Fruit fly (Drosophila melanogaster) whole organism, prepupa: ENCODE data around the gene tna.

Experiments
- Blimp-1 ChIP-seq: fragments of 200-800 bp; sonication (Bioruptor generic); optimal IDR thresholded peaks from 3 replicates; lab custom pipeline; 2017; ENCODE audit warnings: missing biosample characterization, missing genetic modification characterization, mild to moderate bottlenecking, moderate library complexity, missing genetic modification reagents
- CG10631 ChIP-seq: fragments of 200-800 bp; sonication (Bioruptor generic); optimal IDR thresholded peaks from 2 replicates; lab custom pipeline; 2016; ENCODE audit warnings: missing biosample characterization, missing genetic modification characterization
- CG11762 ChIP-seq: fragments of 200-800 bp; sonication (Bioruptor generic); optimal IDR thresholded peaks from 3 replicates; lab custom pipeline; 2016; ENCODE audit warnings: missing biosample characterization, missing genetic modification characterization; ENCODE audit not compliant: insufficient read depth
- CG11902 ChIP-seq: fragments of 200-800 bp; sonication (Bioruptor generic); optimal IDR thresholded peaks from 3 replicates; lab custom pipeline; 2016; ENCODE audit warnings: missing biosample characterization, missing genetic modification characterization
- CG15336 ChIP-seq: fragments of 200-800 bp; sonication (Bioruptor generic); IDR thresholded peaks from 2 replicates; pipeline ENCODE4 v1.3.6; 2022; ENCODE audit warnings: missing biosample characterization, missing genetic modification characterization
- CG1621 ChIP-seq: fragments of 200-800 bp; sonication (Bioruptor generic); optimal IDR thresholded peaks from 3 replicates; lab custom pipeline; 2018; ENCODE audit warnings: missing biosample characterization, mild to moderate bottlenecking, missing genetic modification characterization
- CG16779 ChIP-seq: fragments of 200-800 bp; sonication (Bioruptor generic); optimal IDR thresholded peaks from 3 replicates; lab custom pipeline; 2017; ENCODE audit warnings: missing biosample characterization, mild to moderate bottlenecking, missing genetic modification characterization
- CG3032 ChIP-seq: fragments of 200-800 bp; optimal IDR thresholded peaks from 2 replicates; lab custom pipeline; 2019; ENCODE audit warnings: missing biosample characterization, mild to moderate bottlenecking, missing genetic modification characterization, moderate library complexity
- CG31627 ChIP-seq: fragments of 200-800 bp; sonication (Bioruptor generic); optimal IDR thresholded peaks from 3 replicates; lab custom pipeline; 2016; ENCODE audit warnings: missing biosample characterization, missing genetic modification characterization
- CG34406 ChIP-seq: fragments of 200-800 bp; sonication (Bioruptor generic); optimal IDR thresholded peaks from 3 replicates; lab custom pipeline; 2016; ENCODE audit warnings: missing biosample characterization, missing genetic modification characterization
- CG3919 ChIP-seq: fragments of 200-800 bp; sonication (Bioruptor generic); optimal IDR thresholded peaks from 3 replicates; lab custom pipeline; 2016; ENCODE audit warnings: missing biosample characterization, missing genetic modification characterization
- CG6276 ChIP-seq: fragments of 200-800 bp; sonication (Bioruptor generic); optimal IDR thresholded peaks from 2 replicates; lab custom pipeline; 2017; ENCODE audit warnings: missing biosample characterization, mild to moderate bottlenecking, missing genetic modification characterization
- CG6792 ChIP-seq: fragments of 200-800 bp; sonication (Bioruptor generic); optimal IDR thresholded peaks from 3 replicates; lab custom pipeline; 2016; ENCODE audit warnings: missing biosample characterization, missing genetic modification characterization
- CG6808 ChIP-seq: fragments of 200-800 bp; sonication (Bioruptor generic); optimal IDR thresholded peaks from 3 replicates; lab custom pipeline; 2017; ENCODE audit warnings: missing biosample characterization, missing genetic modification characterization, mild to moderate bottlenecking, moderate library complexity, missing genetic modification reagents
- CG6854 ChIP-seq: fragments of 200-800 bp; sonication (Bioruptor generic); optimal IDR thresholded peaks from 2 replicates; lab custom pipeline; 2017; ENCODE audit warnings: missing biosample characterization, mild to moderate bottlenecking, missing genetic modification characterization
- CG7368 ChIP-seq: fragments of 200-800 bp; sonication (Bioruptor generic); optimal IDR thresholded peaks from 3 replicates; lab custom pipeline; 2016; ENCODE audit warnings: missing biosample characterization, missing genetic modification characterization
- CG8119 ChIP-seq: fragments of 200-800 bp; sonication (Bioruptor generic); IDR thresholded peaks from 3 replicates; pipeline ENCODE4 v1.3.6; 2022; ENCODE audit warnings: missing biosample characterization, missing genetic modification characterization
- CG8632 ChIP-seq: fragments of 200-800 bp; sonication (Bioruptor generic); optimal IDR thresholded peaks from 3 replicates; lab custom pipeline; 2016; ENCODE audit warnings: missing biosample characterization, missing genetic modification characterization
- Eip75B ChIP-seq: fragments of 200-800 bp; sonication (Bioruptor generic); optimal IDR thresholded peaks from 3 replicates; lab custom pipeline; 2016; ENCODE audit warnings: missing biosample characterization, missing genetic modification characterization
- Eip78C ChIP-seq: fragments of 200-800 bp; sonication (Bioruptor generic); peaks from one replicate; lab custom pipeline; 2016; ENCODE audit warnings: missing biosample characterization, missing genetic modification characterization
- Eip93F ChIP-seq: fragments of 200-800 bp; sonication (Bioruptor generic); optimal IDR thresholded peaks from 2 replicates; lab custom pipeline; 2016; ENCODE audit warnings: missing biosample characterization, mild to moderate bottlenecking, missing genetic modification characterization
- Ets21C ChIP-seq: fragments of 200-800 bp; sonication (Bioruptor generic); optimal IDR thresholded peaks from 3 replicates; lab custom pipeline; 2016; ENCODE audit warnings: missing biosample characterization, missing genetic modification characterization
- Gug ChIP-seq: fragments of 200-800 bp; sonication (Bioruptor generic); IDR thresholded peaks from 2 replicates; pipeline ENCODE4 v1.3.6; 2022; ENCODE audit warnings: missing biosample characterization, missing genetic modification characterization
- Hr38 ChIP-seq: sonication (Bioruptor generic); optimal IDR thresholded peaks from 2 replicates; lab custom pipeline; 2016; ENCODE audit warnings: missing biosample characterization, missing genetic modification characterization
- Hr39 ChIP-seq: fragments of 200-800 bp; sonication (Bioruptor generic); optimal IDR thresholded peaks from 2 replicates; lab custom pipeline; 2016; ENCODE audit warnings: missing biosample characterization, missing genetic modification characterization
- Lpt ChIP-seq: fragments of 200-800 bp; sonication (Bioruptor generic); optimal IDR thresholded peaks from 3 replicates; lab custom pipeline; 2016; ENCODE audit warnings: missing biosample characterization, missing genetic modification characterization
- OdsH ChIP-seq: fragments of 200-800 bp; sonication (Bioruptor generic); optimal IDR thresholded peaks from 3 replicates; lab custom pipeline; 2016; ENCODE audit warnings: missing biosample characterization, missing genetic modification characterization
- Smox ChIP-seq: fragments of 200-800 bp; sonication (Bioruptor generic); optimal IDR thresholded peaks from 3 replicates; lab custom pipeline; 2016; ENCODE audit warnings: missing biosample characterization, missing genetic modification characterization
- Sox102F ChIP-seq: fragments of 200-800 bp; sonication (Bioruptor generic); optimal IDR thresholded peaks from 2 replicates; lab custom pipeline; 2016; ENCODE audit warnings: missing biosample characterization, mild to moderate bottlenecking, missing genetic modification characterization
- Sox14 ChIP-seq: fragments of 200-800 bp; sonication (Bioruptor generic); optimal IDR thresholded peaks from 3 replicates; lab custom pipeline; 2016; ENCODE audit warnings: missing biosample characterization, missing genetic modification characterization
- Sox15 ChIP-seq: fragments of 200-800 bp; sonication (Bioruptor generic); optimal IDR thresholded peaks from 3 replicates; lab custom pipeline; 2016; ENCODE audit warnings: missing biosample characterization, missing genetic modification characterization
- acj6 ChIP-seq: fragments of 200-800 bp; sonication (Bioruptor generic); optimal IDR thresholded peaks from 3 replicates; lab custom pipeline; 2016; ENCODE audit warnings: missing biosample characterization, missing genetic modification characterization
- cyc ChIP-seq: fragments of 200-800 bp; sonication (Bioruptor generic); optimal IDR thresholded peaks from 3 replicates; lab custom pipeline; 2016; ENCODE audit warnings: missing biosample characterization, missing genetic modification characterization
- dac ChIP-seq: fragments of 200-800 bp; sonication (Bioruptor generic); optimal IDR thresholded peaks from 2 replicates; lab custom pipeline; 2017; ENCODE audit warnings: missing biosample characterization, mild to moderate bottlenecking, missing genetic modification characterization
- dsx ChIP-seq: fragments of 200-800 bp; optimal IDR thresholded peaks from 3 replicates; lab custom pipeline; 2019; ENCODE audit warnings: missing biosample characterization, mild to moderate bottlenecking, missing genetic modification characterization, moderate library complexity; ENCODE audit not compliant: poor library complexity, severe bottlenecking
- eg ChIP-seq: fragments of 200-800 bp; sonication (Bioruptor generic); IDR thresholded peaks from 3 replicates; pipeline ENCODE4 v1.3.6; 2022; ENCODE audit warnings: missing biosample characterization, missing genetic modification characterization
- esn ChIP-seq: fragments of 200-800 bp; sonication (Bioruptor generic); optimal IDR thresholded peaks from 2 replicates; lab custom pipeline; 2016; ENCODE audit warnings: missing biosample characterization, mild to moderate bottlenecking, missing genetic modification characterization, moderate library complexity
- fd59A ChIP-seq: fragments of 200-800 bp; sonication (Bioruptor generic); optimal IDR thresholded peaks from 2 replicates; lab custom pipeline; 2017; ENCODE audit warnings: missing biosample characterization, mild to moderate bottlenecking, missing genetic modification characterization, missing genetic modification reagents
- fd85E ChIP-seq: fragments of 200-800 bp; sonication (Bioruptor generic); optimal IDR thresholded peaks from 3 replicates; lab custom pipeline; 2016; ENCODE audit warnings: missing biosample characterization, missing genetic modification characterization
- fkh ChIP-seq: fragments of 200-800 bp; sonication (Bioruptor generic); optimal IDR thresholded peaks from 3 replicates; lab custom pipeline; 2017; ENCODE audit warnings: missing biosample characterization, mild to moderate bottlenecking, missing genetic modification characterization, moderate library complexity
- lz ChIP-seq: fragments of 200-800 bp; sonication (Bioruptor generic); optimal IDR thresholded peaks from 3 replicates; lab custom pipeline; 2016; ENCODE audit warnings: missing biosample characterization, missing genetic modification characterization
- net ChIP-seq: fragments of 200-800 bp; sonication (Bioruptor generic); optimal IDR thresholded peaks from 3 replicates; lab custom pipeline; 2016; ENCODE audit warnings: missing biosample characterization, missing genetic modification characterization
- pdm3 ChIP-seq: fragments of 200-800 bp; sonication (Bioruptor generic); optimal IDR thresholded peaks from 3 replicates; lab custom pipeline; 2016; ENCODE audit warnings: missing biosample characterization, missing genetic modification characterization
- spab ChIP-seq: fragments of 200-800 bp; sonication (Bioruptor generic); optimal IDR thresholded peaks from 2 replicates; lab custom pipeline; 2017; ENCODE audit warnings: missing biosample characterization, mild to moderate bottlenecking, missing genetic modification characterization, missing genetic modification reagents
- ss ChIP-seq, 2 experiments: fragments of 200-800 bp; sonication (Bioruptor generic); optimal IDR thresholded peaks; 2 replicates in 1 of 2; 3 replicates in 1 of 2; lab custom pipeline; 2017 to 2018; ENCODE audit warnings: mild to moderate bottlenecking in 2 of 2, missing biosample characterization in 2 of 2, missing genetic modification characterization in 2 of 2, moderate library complexity in 1 of 2
- svp ChIP-seq: fragments of 200-800 bp; sonication (Bioruptor generic); peaks from one replicate; lab custom pipeline; 2016; ENCODE audit warnings: missing biosample characterization, missing genetic modification characterization
- vri ChIP-seq: fragments of 200-800 bp; sonication (Bioruptor generic); optimal IDR thresholded peaks from 3 replicates; lab custom pipeline; 2016; ENCODE audit warnings: missing biosample characterization, mild to moderate bottlenecking, missing genetic modification characterization

tna gene

DNA sequence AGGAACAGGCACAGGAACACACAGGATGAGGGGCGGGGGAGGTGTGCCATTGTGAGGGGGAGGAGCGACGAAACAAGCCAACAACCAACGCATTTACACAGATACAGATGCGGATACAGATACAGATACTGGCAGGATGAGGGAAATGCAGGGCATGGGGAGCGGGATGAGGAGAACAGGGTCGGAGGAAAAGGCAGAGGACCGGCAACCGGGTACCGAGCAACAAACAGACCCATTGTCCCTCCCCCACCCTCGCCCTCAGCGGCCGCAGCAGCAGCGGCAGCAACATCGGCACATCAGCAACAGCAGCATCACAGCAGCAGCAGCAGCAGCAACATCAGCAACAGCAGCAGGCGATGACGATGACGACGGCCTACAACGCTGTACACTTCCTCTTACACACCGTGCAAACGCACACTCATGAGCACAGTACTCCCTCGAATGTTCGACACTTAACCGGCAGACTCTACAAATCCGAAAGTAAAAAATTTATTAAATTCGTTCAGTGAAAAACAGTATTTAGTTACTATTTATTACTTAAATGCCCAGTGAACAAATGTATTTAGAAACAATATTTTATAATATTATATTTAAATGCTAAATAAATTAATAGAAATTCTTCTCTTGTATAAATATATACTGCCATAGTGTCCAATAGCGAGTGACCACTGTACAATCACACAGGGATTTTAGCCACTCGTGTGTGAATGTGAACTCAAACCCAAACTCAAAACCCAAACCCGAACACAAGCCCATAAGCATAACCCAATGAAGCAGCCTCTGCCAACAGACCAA, 20.3 kb downstream of the tna start (continued):
- TF ChIP-seq CG15336 (GFP tag; lab: Robert Waterston, UW) (peak; percentile 95), spab (peak; percentile 92), Sox15 (peak; percentile 88), CG8632 (peak; percentile 92), vri (peak; percentile 56), ss (GFP tag; optimal IDR thresholded peaks at IDR 0.05; lab: Kevin White, UChicago) (peak; percentile 90 to 94), fkh (GFP tag; lab: Kevin White, UChicago) (peak; percentile 7), fd59A (GFP tag; lab: Kevin White, UChicago) (peak; percentile 86), svp (GFP tag; lab: Kevin White, UChicago) (peak; percentile 91), CG34406 (GFP tag; lab: Kevin White, UChicago) (peak; percentile 93), Sox14 (GFP tag; lab: Kevin White, UChicago) (peak; percentile 83), CG6792 (GFP tag; lab: Kevin White, UChicago) (peak; percentile 89), lz (GFP tag; lab: Kevin White, UChicago) (peak; percentile 87), net (GFP tag; lab: Kevin White, UChicago) (peak; percentile 80), dac (GFP tag; lab: Kevin White, UChicago) (peak; percentile 70), esn (GFP tag; lab: Kevin White, UChicago) (peak; percentile 93), cyc (GFP tag; lab: Kevin White, UChicago) (peak; percentile 87), eg (GFP tag; lab: Robert Waterston, UW) (peak; percentile 89), CG6276 (peak; percentile 89), OdsH (GFP tag; lab: Kevin White, UChicago) (peak; percentile 92), CG10631 (GFP tag; lab: Kevin White, UChicago) (peak; percentile 96), dsx (GFP tag; lab: Kevin White, UChicago) (peak; percentile 92), Blimp-1 (GFP tag; lab: Kevin White, UChicago) (peak; percentile 94)

dm6 chr3L:10856534-10857030, 21.3 kb downstream of the tna start:
- TF ChIP-seq Sox102F (GFP tag; lab: Kevin White, UChicago) (peak; percentile 59), CG6854 (GFP tag; lab: Kevin White, UChicago) (peak; percentile 76), fkh (GFP tag; lab: Kevin White, UChicago) (peak; percentile 89), CG11902 (GFP tag; lab: Kevin White, UChicago) (no peak), CG31627 (GFP tag; lab: Kevin White, UChicago) (no peak), CG1621 (peak; percentile 53), esn (GFP tag; lab: Kevin White, UChicago) (peak; percentile 23), Ets21C (GFP tag; lab: Kevin White, UChicago) (no peak), CG10631 (GFP tag; lab: Kevin White, UChicago) (no peak), CG15336 (GFP tag; lab: Robert Waterston, UW) (peak; percentile 53), vri (peak; percentile 44), acj6 (no peak), dsx (GFP tag; lab: Kevin White, UChicago) (peak; percentile 90), Eip75B (GFP tag; lab: Kevin White, UChicago) (peak; percentile 32), fd85E (GFP tag; lab: Kevin White, UChicago) (peak; percentile 24), Smox (peak; percentile 41), pdm3 (GFP tag; lab: Kevin White, UChicago) (peak; percentile 8), CG6276 (peak; percentile 19), eg (GFP tag; lab: Robert Waterston, UW) (peak; percentile 61; the same call in 2 of the 3 replicates), Hr39 (GFP tag; lab: Kevin White, UChicago) (no peak), CG3032 (tag; lab: Kevin White, UChicago) (peak; percentile 23), CG8119 (GFP tag; lab: Robert Waterston, UW) (no peak), CG7368 (GFP tag; lab: Kevin White, UChicago) (peak; percentile 34), ss (GFP tag; optimal IDR thresholded peaks at IDR 0.05; lab: Kevin White, UChicago) (peak; percentile 1 to 51), Gug (GFP tag; lab: Robert Waterston, UW) (0 out of 2 replicates have a peak, but pooled peaks have one; percentile 21), Hr38 (GFP tag; lab: Kevin White, UChicago) (no peak), CG11762 (GFP tag; lab: Kevin White, UChicago) (no peak), Lpt (peak; percentile 62), Eip78C (GFP tag; lab: Kevin White, UChicago) (peak; percentile 60), Eip93F (GFP tag; lab: Kevin White, UChicago) (no peak), Blimp-1 (GFP tag; lab: Kevin White, UChicago) (no peak), CG16779 (tag; lab: Kevin White, UChicago) (peak; percentile 44), CG3919 (GFP tag; lab: Kevin White, UChicago) (peak; percentile 21), CG6808 (GFP tag; lab: Kevin White, UChicago) (peak; percentile 24)
